Worm (Caenorhabditis elegans) whole organism, L4/young adult: ENCODE data around the gene glb-21.

Source experiments
- W03F9.2 ChIP-seq: fragments of 150-350 bp; optimal IDR thresholded peaks from 2 replicates; lab custom pipeline; 2014; ENCODE audit warnings: missing biosample characterization, missing genetic modification characterization
- dao-5 ChIP-seq: sonication (generic microtip); optimal IDR thresholded peaks from 2 replicates; lab custom pipeline; 2016; ENCODE audit warnings: missing genotype, missing genetic modification characterization, moderate library complexity, missing compliant biosample characterization
- him-1 ChIP-seq: sonication (generic microtip); optimal IDR thresholded peaks from 2 replicates; lab custom pipeline; 2016; ENCODE audit warnings: missing genotype, missing genetic modification reagents, missing genetic modification characterization, missing compliant biosample characterization

ce11 chrIV:10695203-10695602, 16.4 kb downstream of the glb-21 start, which contains the start of gene R102.4:
- no peak for TF ChIP-seq W03F9.2
- no peak for TF ChIP-seq him-1 (tag; lab: Kevin White, UChicago)
- no peak for TF ChIP-seq dao-5 (tag; lab: Kevin White, UChicago)
